Fruit fly (Drosophila melanogaster): ENCODE measurements around the gene CG14664.

Gene CG14664

dm6 chr3R:5261996-5262535, 38.1 kb downstream of the CG14664 start:
- no peak for TF ChIP-seq Clk (GFP tag; optimal IDR thresholded peaks at IDR 0.05)
- peak; percentile 76 for TF ChIP-seq cic (GFP tag; optimal IDR thresholded peaks at IDR 0.05)
- no peak for TF ChIP-seq Hr96 (GFP tag; optimal IDR thresholded peaks at IDR 0.05)
- TF ChIP-seq ovo (GFP tag; optimal IDR thresholded peaks at IDR 0.05): peak; percentile 36
- TF ChIP-seq cnc (optimal IDR thresholded peaks at IDR 0.05): peak in 1 of 2 experiments; percentile 70
- no peak for TF ChIP-seq toe (GFP tag; optimal IDR thresholded peaks at IDR 0.05)
- peak; percentile 20 for TF ChIP-seq CG7101 (tag; optimal IDR thresholded peaks at IDR 0.05)
- TF ChIP-seq CG11617 (GFP tag; optimal IDR thresholded peaks at IDR 0.05): no peak
- peak; percentile 14 for TF ChIP-seq CG12768 (GFP tag; optimal IDR thresholded peaks at IDR 0.05)
- peak; percentile 96 for TF ChIP-seq kay (GFP tag; ENCODE audit: borderline replicate concordance)
- peak; percentile 55 for TF ChIP-seq Mnt (GFP tag; optimal IDR thresholded peaks at IDR 0.05)
- no peak for TF ChIP-seq bab1 (GFP tag; optimal IDR thresholded peaks at IDR 0.05)
- TF ChIP-seq CG5204 (GFP tag; optimal IDR thresholded peaks at IDR 0.05): no peak
- peak; percentile 27 for TF ChIP-seq Crg-1 (GFP tag; optimal IDR thresholded peaks at IDR 0.05)
- peak; percentile 4 for TF ChIP-seq CG1620 (GFP tag; optimal IDR thresholded peaks at IDR 0.05)
- TF ChIP-seq CG7045 (GFP tag; optimal IDR thresholded peaks at IDR 0.05): no peak
- TF ChIP-seq CG14711 (tag; optimal IDR thresholded peaks at IDR 0.05): no peak
- TF ChIP-seq pad (GFP tag; optimal IDR thresholded peaks at IDR 0.05): no peak
- peak; percentile 28 for TF ChIP-seq CG33017 (tag; optimal IDR thresholded peaks at IDR 0.05)
- TF ChIP-seq tj (GFP tag; optimal IDR thresholded peaks at IDR 0.05): peak; percentile 83

dm6 chr3R:5262592-5262991, 38.7 kb downstream of the CG14664 start, which contains the start of gene Tim17a2:
Gene Tim17a2 (minus strand): TSS chr3R:5262692.
- TF ChIP-seq CG11617 (GFP tag; optimal IDR thresholded peaks at IDR 0.05) (no peak), CG1620 (GFP tag; optimal IDR thresholded peaks at IDR 0.05) (no peak), Hr96 (GFP tag; optimal IDR thresholded peaks at IDR 0.05) (no peak), CG7045 (GFP tag; optimal IDR thresholded peaks at IDR 0.05) (no peak)

dm6 chr3R:5263311-5264250, 39.6 kb downstream of the CG14664 start:
- TF ChIP-seq CG14711 (tag; optimal IDR thresholded peaks at IDR 0.05): peak; percentile 50
- peak; percentile 7 for TF ChIP-seq CG12768 (GFP tag; optimal IDR thresholded peaks at IDR 0.05)
- no peak for TF ChIP-seq CG33017 (tag; optimal IDR thresholded peaks at IDR 0.05)
- TF ChIP-seq cic (GFP tag; optimal IDR thresholded peaks at IDR 0.05): peak; percentile 87
- TF ChIP-seq CG7045 (GFP tag; optimal IDR thresholded peaks at IDR 0.05): peak; percentile 12
- TF ChIP-seq pad (GFP tag; optimal IDR thresholded peaks at IDR 0.05): peak; percentile 97
- peak; percentile 15 for TF ChIP-seq Mnt (GFP tag; optimal IDR thresholded peaks at IDR 0.05)
- TF ChIP-seq CG7101 (tag; optimal IDR thresholded peaks at IDR 0.05): peak; percentile 42
- peak; percentile 95 for TF ChIP-seq kay (GFP tag; ENCODE audit: borderline replicate concordance)
- TF ChIP-seq Clk (GFP tag; optimal IDR thresholded peaks at IDR 0.05): no peak
- TF ChIP-seq CG11617 (GFP tag; optimal IDR thresholded peaks at IDR 0.05): peak; percentile 60

dm6 chr3R:5264251-5265098, 40.5 kb downstream of the CG14664 start:
- peak; percentile 12 for TF ChIP-seq tj (GFP tag; optimal IDR thresholded peaks at IDR 0.05)
- peak; percentile 52 for TF ChIP-seq Mnt (GFP tag; optimal IDR thresholded peaks at IDR 0.05)
- peak; percentile 83 for TF ChIP-seq kay (GFP tag; ENCODE audit: borderline replicate concordance)
- TF ChIP-seq CG7101 (tag; optimal IDR thresholded peaks at IDR 0.05): peak; percentile 39
- TF ChIP-seq CG1620 (GFP tag; optimal IDR thresholded peaks at IDR 0.05): peak; percentile 29
- TF ChIP-seq toe (GFP tag; optimal IDR thresholded peaks at IDR 0.05): peak; percentile 18
- peak; percentile 66 for TF ChIP-seq Hr96 (GFP tag; optimal IDR thresholded peaks at IDR 0.05)
- TF ChIP-seq Clk (GFP tag; optimal IDR thresholded peaks at IDR 0.05): no peak
- TF ChIP-seq CG33017 (tag; optimal IDR thresholded peaks at IDR 0.05): peak; percentile 22
- TF ChIP-seq bab1 (GFP tag; optimal IDR thresholded peaks at IDR 0.05): peak; percentile 23
- peak; percentile 95 for TF ChIP-seq pad (GFP tag; optimal IDR thresholded peaks at IDR 0.05)
- peak; percentile 1 for TF ChIP-seq CG14711 (tag; optimal IDR thresholded peaks at IDR 0.05)
- no peak for TF ChIP-seq Crg-1 (GFP tag; optimal IDR thresholded peaks at IDR 0.05)
- no peak for TF ChIP-seq cnc (optimal IDR thresholded peaks at IDR 0.05)
- peak; percentile 72 for TF ChIP-seq CG11617 (GFP tag; optimal IDR thresholded peaks at IDR 0.05)
- peak; percentile 75 for TF ChIP-seq ovo (GFP tag; optimal IDR thresholded peaks at IDR 0.05)
- TF ChIP-seq CG12768 (GFP tag; optimal IDR thresholded peaks at IDR 0.05): peak; percentile 27
- no peak for TF ChIP-seq CG7045 (GFP tag; optimal IDR thresholded peaks at IDR 0.05)
- peak; percentile 77 for TF ChIP-seq cic (GFP tag; optimal IDR thresholded peaks at IDR 0.05)
- no peak for TF ChIP-seq CG5204 (GFP tag; optimal IDR thresholded peaks at IDR 0.05)

- TF ChIP-seq bab1 (GFP tag; optimal IDR thresholded peaks at IDR 0.05): no peak
- TF ChIP-seq CG33017 (tag; optimal IDR thresholded peaks at IDR 0.05): no peak
- no peak for TF ChIP-seq CG1620 (GFP tag; optimal IDR thresholded peaks at IDR 0.05)
- no peak for TF ChIP-seq CG11617 (GFP tag; optimal IDR thresholded peaks at IDR 0.05)
- TF ChIP-seq CG5204 (GFP tag; optimal IDR thresholded peaks at IDR 0.05): no peak
- no peak for TF ChIP-seq cnc (optimal IDR thresholded peaks at IDR 0.05)
- TF ChIP-seq cic (GFP tag; optimal IDR thresholded peaks at IDR 0.05): no peak
- no peak for TF ChIP-seq tj (GFP tag; optimal IDR thresholded peaks at IDR 0.05)
- TF ChIP-seq toe (GFP tag; optimal IDR thresholded peaks at IDR 0.05): no peak
Measured at dm6 chr3R:5266282-5266681, 42.3 kb downstream of the CG14664 start.

All from whole organism, adult.